Worm (Caenorhabditis elegans): ENCODE data around the gene clec-141.

The clec-141 gene

ce11 chrII:5391447-5391846 lies 16.0 kb downstream of the clec-141 start:
- TF ChIP-seq unc-3 (GFP tag; conservative IDR thresholded peaks at IDR 0.05) (no peak), unc-3 (tag; optimal IDR thresholded peaks at IDR 0.05) (no peak), elt-2 (tag; optimal IDR thresholded peaks at IDR 0.05) (peak; percentile 2)

ce11 chrII:5389831-5390323 lies 17.6 kb downstream of the clec-141 start, which contains the start of gene ndx-6:
Gene ndx-6 (minus strand): TSS chrII:5389881.
- TF ChIP-seq tbx-2 (tag; optimal IDR thresholded peaks at IDR 0.05) (peak; percentile 71), ama-1 (optimal IDR thresholded peaks at IDR 0.05) (no peak), ceh-45 (GFP tag; IDR thresholded peaks at IDR 0.05) (no peak), ceh-34 (tag; optimal IDR thresholded peaks at IDR 0.05) (peak; percentile 56), elt-4 (tag; optimal IDR thresholded peaks at IDR 0.05) (no peak), sdc-2 (tag; optimal IDR thresholded peaks at IDR 0.05) (peak; percentile 11), pha-4 (tag; optimal IDR thresholded peaks at IDR 0.05) (no peak), ceh-22 (tag; optimal IDR thresholded peaks at IDR 0.05) (no peak), ref-2 (tag; optimal IDR thresholded peaks at IDR 0.05) (peak; percentile 55), C38D4.7 (GFP tag; optimal IDR thresholded peaks at IDR 0.05) (peak; percentile 16), ceh-31 (tag; optimal IDR thresholded peaks at IDR 0.05) (peak; percentile 78), fkh-10 (GFP tag; optimal IDR thresholded peaks at IDR 0.05) (no peak), C08G9.2 (tag; optimal IDR thresholded peaks at IDR 0.05) (peak; percentile 14), ceh-48 (tag; optimal IDR thresholded peaks at IDR 0.05) (peak; percentile 46), syd-9 (tag; optimal IDR thresholded peaks at IDR 0.05) (no peak), rnt-1 (tag; optimal IDR thresholded peaks at IDR 0.05) (peak; percentile 43), gmeb-2 (tag; optimal IDR thresholded peaks at IDR 0.05) (no peak), pat-9 (tag; optimal IDR thresholded peaks at IDR 0.05) (peak; percentile 42), ceh-18 (tag; optimal IDR thresholded peaks at IDR 0.05) (peak; percentile 60), unc-42 (tag; optimal IDR thresholded peaks at IDR 0.05) (peak; percentile 44), fkh-6 (tag; optimal IDR thresholded peaks at IDR 0.05) (peak; percentile 44), nfya-1 (tag; optimal IDR thresholded peaks at IDR 0.05) (peak; percentile 70), ceh-19 (GFP tag; optimal IDR thresholded peaks at IDR 0.05) (peak; percentile 53), hlh-30 (tag; optimal IDR thresholded peaks at IDR 0.05; ENCODE audit: insufficient read depth) (no peak), hlh-13 (GFP tag; optimal IDR thresholded peaks at IDR 0.05) (no peak), pha-2 (tag; optimal IDR thresholded peaks at IDR 0.05) (no peak), unc-86 (tag; optimal IDR thresholded peaks at IDR 0.05) (peak; percentile 43), dve-1 (tag; optimal IDR thresholded peaks at IDR 0.05) (peak; percentile 40), hlh-8 (tag; optimal IDR thresholded peaks at IDR 0.05) (peak; percentile 10), elt-2 (tag; optimal IDR thresholded peaks at IDR 0.05) (peak; percentile 91), hlh-15 (tag; optimal IDR thresholded peaks at IDR 0.05) (no peak), ets-4 (tag; optimal IDR thresholded peaks at IDR 0.05) (peak; percentile 16), Y22D7AL.16 (tag; optimal IDR thresholded peaks at IDR 0.05) (no peak), unc-3 (GFP tag; conservative IDR thresholded peaks at IDR 0.05) (no peak), unc-3 (tag; optimal IDR thresholded peaks at IDR 0.05) (peak; percentile 58), ttx-3 (tag; optimal IDR thresholded peaks at IDR 0.05) (peak; percentile 19), ceh-24 (tag; optimal IDR thresholded peaks at IDR 0.05) (no peak), pqm-1 (tag; optimal IDR thresholded peaks at IDR 0.05) (no peak)

DNA sequence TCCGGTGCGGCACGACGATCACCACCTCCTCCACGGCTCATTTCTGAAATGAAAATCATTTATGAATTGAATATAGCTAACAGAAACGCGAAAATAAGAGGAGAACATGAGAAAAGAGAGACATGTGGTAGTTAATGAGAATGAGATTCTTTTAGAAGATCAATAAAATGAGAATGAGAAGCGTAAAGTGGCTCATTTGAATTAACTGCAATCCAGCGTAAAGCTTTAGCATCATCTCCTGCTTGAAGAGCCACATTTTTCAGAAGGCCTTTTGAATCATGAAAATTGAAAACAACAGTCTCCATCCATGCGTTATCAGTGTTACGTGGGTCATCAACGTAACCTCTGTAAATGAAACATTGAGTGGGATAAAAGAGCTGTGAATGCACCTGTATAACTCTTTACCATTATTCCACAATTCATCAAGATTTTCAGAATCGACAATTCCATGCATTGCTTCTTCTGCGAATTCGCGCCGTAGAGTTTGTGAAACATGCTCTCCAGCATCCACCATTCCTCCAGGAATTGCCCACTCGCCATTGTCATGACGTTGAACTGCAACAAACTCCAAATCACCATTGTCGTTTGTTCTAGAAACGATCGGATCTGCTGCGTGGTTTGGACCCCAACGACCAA lies 18.5 kb downstream of the clec-141 start, which contains the start of gene rsp-4:
Gene rsp-4 (minus strand): TSS at position 51 of the 636 bp plus-strand sequence.
- TF ChIP-seq Y22D7AL.16 (tag; optimal IDR thresholded peaks at IDR 0.05) (no peak), tbx-2 (tag; optimal IDR thresholded peaks at IDR 0.05) (no peak), ceh-18 (tag; optimal IDR thresholded peaks at IDR 0.05) (no peak), lim-6 (tag; optimal IDR thresholded peaks at IDR 0.05) (no peak), hlh-6 (tag; optimal IDR thresholded peaks at IDR 0.05) (no peak), ceh-31 (tag; optimal IDR thresholded peaks at IDR 0.05) (no peak), unc-86 (tag; optimal IDR thresholded peaks at IDR 0.05) (no peak), ceh-30 (tag; optimal IDR thresholded peaks at IDR 0.05) (no peak), ceh-34 (tag; optimal IDR thresholded peaks at IDR 0.05) (no peak), ceh-22 (tag; optimal IDR thresholded peaks at IDR 0.05) (no peak), unc-55 (GFP tag; optimal IDR thresholded peaks at IDR 0.05) (no peak), ceh-24 (tag; optimal IDR thresholded peaks at IDR 0.05) (no peak), unc-42 (tag; optimal IDR thresholded peaks at IDR 0.05) (no peak), dmd-4 (tag; optimal IDR thresholded peaks at IDR 0.05; ENCODE audit: borderline replicate concordance) (no peak), ceh-19 (GFP tag; optimal IDR thresholded peaks at IDR 0.05) (no peak), fax-1 (tag; optimal IDR thresholded peaks at IDR 0.05) (no peak), unc-3 (GFP tag; conservative IDR thresholded peaks at IDR 0.05) (no peak), unc-3 (tag; optimal IDR thresholded peaks at IDR 0.05) (no peak)
